Fruit fly (Drosophila melanogaster) whole organism, embryonic: Measurements from ENCODE around the gene Vha100-5.

Experiments
- BEAF-32 ChIP-seq: fragments of 200-800 bp; sonication (Bioruptor generic); optimal IDR thresholded peaks from 3 replicates; lab custom pipeline; 2017; ENCODE audit warnings: missing biosample characterization, missing genetic modification characterization, mild to moderate bottlenecking, moderate library complexity, missing genetic modification reagents
- CG14860 ChIP-seq: fragments of 200-800 bp; sonication (Bioruptor generic); IDR thresholded peaks from 3 replicates; pipeline ENCODE4 v1.3.6; 2022; ENCODE audit warnings: missing biosample characterization, missing genetic modification characterization; ENCODE audit not compliant: partially characterized antibody
- Med ChIP-seq: fragments of 200-800 bp; sonication (Bioruptor generic); peaks from one replicate; lab custom pipeline; 2016; ENCODE audit warnings: missing biosample characterization, missing genetic modification characterization, mild to moderate bottlenecking, inconsistent platforms, moderate library complexity
- ase ChIP-seq: fragments of 200-800 bp; sonication (Bioruptor generic); IDR thresholded peaks from 3 replicates; pipeline ENCODE4 v1.3.6; 2022; ENCODE audit warnings: missing biosample characterization, missing genetic modification characterization
- seq ChIP-seq: fragments of 200-800 bp; sonication (Bioruptor generic); IDR thresholded peaks from 2 replicates; pipeline ENCODE4 v1.3.6; 2022; ENCODE audit warnings: missing biosample characterization, missing genetic modification characterization
- slp2 ChIP-seq: fragments of 200-800 bp; sonication (Bioruptor generic); optimal IDR thresholded peaks from 2 replicates; lab custom pipeline; 2016; ENCODE audit warnings: missing biosample characterization, missing genetic modification characterization

DNA sequence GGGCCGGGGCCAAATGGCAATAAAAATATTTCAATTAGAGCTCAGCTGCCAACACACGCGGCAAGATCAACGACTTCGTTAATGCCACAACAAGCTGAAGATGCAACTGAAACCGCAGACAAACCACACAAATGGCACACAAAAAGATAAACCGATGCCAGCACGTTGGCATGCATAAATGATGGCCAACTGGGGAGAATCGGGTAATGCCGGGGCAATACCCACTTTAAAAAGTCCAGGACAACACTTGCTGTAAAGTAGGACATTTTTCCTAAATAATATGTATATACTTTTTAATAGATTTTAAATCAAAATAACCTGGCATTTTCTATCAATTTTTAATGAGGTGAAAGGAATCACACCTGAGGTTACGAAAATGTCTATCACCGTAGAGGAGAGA, 44.2 kb upstream of the Vha100-5 start, which contains the start of gene CG4988:
- no peak for TF ChIP-seq Med (GFP tag; lab: Kevin White, UChicago)
- no peak for TF ChIP-seq ase (GFP tag; lab: Robert Waterston, UW)
- TF ChIP-seq slp2 = no peak
- TF ChIP-seq BEAF-32 = no peak
- no peak for TF ChIP-seq seq (GFP tag; lab: Robert Waterston, UW)
- TF ChIP-seq CG14860 (GFP tag; lab: Robert Waterston, UW) = no peak
